Worm (Caenorhabditis elegans): ENCODE measurements around the gene C43F9.4.

- no peak for TF ChIP-seq elt-1 (tag; optimal IDR thresholded peaks at IDR 0.05)
- no peak for TF ChIP-seq unc-39 (tag; optimal IDR thresholded peaks at IDR 0.05)
- TF ChIP-seq R02D3.7 (tag; optimal IDR thresholded peaks at IDR 0.05) = no peak
- TF ChIP-seq nhr-77 (tag; optimal IDR thresholded peaks at IDR 0.05) = no peak
- no peak for TF ChIP-seq zag-1 (tag; optimal IDR thresholded peaks at IDR 0.05)
- TF ChIP-seq ztf-4 (tag; optimal IDR thresholded peaks at IDR 0.05) = no peak
- TF ChIP-seq alr-1 (tag; optimal IDR thresholded peaks at IDR 0.05) = no peak
- TF ChIP-seq blmp-1 (tag; optimal IDR thresholded peaks at IDR 0.05; ENCODE audit: insufficient read depth) = no peak
- no peak for TF ChIP-seq nhr-237 (tag; optimal IDR thresholded peaks at IDR 0.05)
- TF ChIP-seq lin-13 (GFP tag; optimal IDR thresholded peaks at IDR 0.05) = no peak
- TF ChIP-seq nhr-25 (tag; optimal IDR thresholded peaks at IDR 0.05) = no peak
- no peak for TF ChIP-seq nhr-23 (tag; optimal IDR thresholded peaks at IDR 0.05)
These were observed 42.3 kb downstream of the C43F9.4 start, which contains the start of gene zim-1 for ce11 chrIV:10546589-10547136.
